Fruit fly (Drosophila melanogaster) S2 (cell line): ENCODE measurements around the gene CG31368.

Experiments used
- CG8478 ChIP-seq: fragments of >200 bp; optimal IDR thresholded peaks from 2 replicates; lab custom pipeline; 2018
- CTCF ChIP-seq, 2 experiments: fragments of >200 bp; optimal IDR thresholded peaks; 2 replicates each; lab custom pipeline; 2018

- TF ChIP-seq CG8478 (lab: Kevin White, UChicago) (no peak), CTCF (optimal IDR thresholded peaks at IDR 0.05; lab: Kevin White, UChicago) (no peak)
Observed at dm6 chr3R:11872692-11873091, 9.9 kb upstream of the CG31368 start.
